Worm (Caenorhabditis elegans) whole organism, midembryonic: ENCODE data around the gene rga-8.

ENCODE experiments used
- T22C8.4 ChIP-seq: fragments of 200-800 bp; sonication (Bioruptor generic); IDR thresholded peaks from 2 replicates; pipeline ENCODE4 v1.3.6; 2022; ENCODE audit warnings: missing genetic modification characterization, missing compliant biosample characterization
- cog-1 ChIP-seq: sonication (generic microtip); optimal IDR thresholded peaks from 2 replicates; lab custom pipeline; 2016; ENCODE audit warnings: missing genetic modification characterization, missing compliant biosample characterization
- flt-1 ChIP-seq: fragments of 200-800 bp; sonication (Bioruptor generic); IDR thresholded peaks from 2 replicates; pipeline ENCODE4 v1.3.6; 2022; ENCODE audit warnings: missing genetic modification characterization, missing compliant biosample characterization
- klf-2 ChIP-seq: fragments of 200-800 bp; sonication (Bioruptor generic); conservative IDR thresholded peaks from 2 replicates; pipeline ENCODE4 v1.3.6; 2022; ENCODE audit warnings: missing genetic modification reagents, missing genetic modification characterization, missing compliant biosample characterization
- med-1 ChIP-seq: sonication (generic microtip); optimal IDR thresholded peaks from 2 replicates; lab custom pipeline; 2017; ENCODE audit warnings: missing genetic modification characterization, mild to moderate bottlenecking, missing compliant biosample characterization, antibody characterized with exemption, missing genetic modification reagents; ENCODE audit not compliant: insufficient read depth
- ref-1 ChIP-seq: fragments of 200-800 bp; sonication (Bioruptor generic); conservative IDR thresholded peaks from 2 replicates; pipeline ENCODE4 v1.3.6; 2022; ENCODE audit warnings: missing genetic modification reagents, missing genetic modification characterization, missing compliant biosample characterization
- tab-1 ChIP-seq: fragments of 200-800 bp; sonication (Bioruptor generic); IDR thresholded peaks from 2 replicates; pipeline ENCODE4 v1.3.6; 2022; ENCODE audit warnings: missing genetic modification characterization, missing compliant biosample characterization
- ztf-23 ChIP-seq: fragments of 200-800 bp; sonication (Bioruptor generic); IDR thresholded peaks from 2 replicates; pipeline ENCODE4 v1.3.6; 2022; ENCODE audit warnings: missing genetic modification reagents, missing genetic modification characterization, missing compliant biosample characterization
- ztf-29 ChIP-seq: fragments of 200-800 bp; sonication (Bioruptor generic); IDR thresholded peaks from 2 replicates; pipeline ENCODE4 v1.3.6; 2022; ENCODE audit warnings: missing genetic modification reagents, missing genetic modification characterization, missing compliant biosample characterization

Gene rga-8

DNA sequence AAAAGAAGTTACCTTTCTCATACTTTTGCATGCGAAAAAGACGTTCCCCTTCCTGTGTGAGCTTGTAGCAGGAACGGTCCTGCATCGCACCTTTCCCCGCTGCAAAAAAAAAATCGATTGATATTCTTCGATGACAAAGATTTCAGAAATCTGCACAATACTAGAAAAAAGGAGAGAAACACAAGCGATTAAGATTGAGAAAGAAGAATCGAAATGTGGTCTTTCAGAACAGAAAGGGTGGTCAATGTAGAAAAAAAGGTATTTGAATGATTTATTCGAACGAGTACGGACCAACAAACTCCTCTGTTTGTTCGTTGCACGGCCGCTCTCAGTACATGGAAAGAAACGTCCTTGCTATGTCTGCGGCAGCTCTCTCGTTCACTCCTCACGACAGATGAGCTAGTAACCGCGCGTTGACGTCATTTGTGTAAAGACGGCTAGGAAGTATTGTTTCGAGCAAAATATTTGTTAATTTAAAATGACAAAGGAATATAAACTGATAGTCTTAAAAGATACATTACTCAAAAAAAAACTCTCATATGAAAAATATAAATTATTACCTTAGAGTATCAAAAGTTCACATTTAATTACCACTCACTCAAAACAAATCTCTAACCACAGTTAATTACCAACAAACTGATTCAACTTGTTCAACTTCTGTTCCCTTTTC, 18.5 kb upstream of the rga-8 start, which contains the start of gene ift-81:
ift-81 (plus strand) TSS at position 620 of the 670 bp plus-strand sequence.
- TF ChIP-seq flt-1 (GFP tag; lab: Robert Waterston, UW): no peak
- no peak for TF ChIP-seq med-1
- TF ChIP-seq ztf-29 (GFP tag; lab: Robert Waterston, UW): no peak
- no peak for TF ChIP-seq ref-1 (GFP tag; lab: Robert Waterston, UW)
- TF ChIP-seq cog-1 (tag; lab: Kevin White, UChicago): no peak
- TF ChIP-seq ztf-23: no peak
- TF ChIP-seq tab-1: no peak
- no peak for TF ChIP-seq klf-2
- TF ChIP-seq T22C8.4 (GFP tag; lab: Robert Waterston, UW): no peak

DNA sequence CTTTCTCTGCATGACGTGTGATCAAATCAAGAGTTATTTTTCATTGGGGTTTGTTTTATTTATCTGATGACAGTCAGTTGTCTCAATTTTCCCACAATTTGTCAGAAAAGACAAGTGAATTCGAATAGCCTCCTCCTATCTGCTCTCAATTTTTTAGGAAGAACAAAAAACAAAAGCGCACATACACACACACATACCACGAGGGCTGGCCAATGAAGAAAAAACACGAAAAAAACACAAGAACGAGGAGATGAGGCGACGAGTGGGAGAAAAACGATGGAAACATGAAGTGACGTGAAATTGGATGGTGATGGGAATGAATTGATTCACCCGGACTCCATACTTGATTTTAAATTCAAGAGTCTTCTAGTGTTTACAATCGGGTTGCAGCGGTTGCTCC, 14.3 kb upstream of the rga-8 start:
- TF ChIP-seq med-1: no peak
- no peak for TF ChIP-seq ztf-23
- no peak for TF ChIP-seq T22C8.4 (GFP tag; lab: Robert Waterston, UW)
- TF ChIP-seq klf-2: no peak
- no peak for TF ChIP-seq tab-1
- no peak for TF ChIP-seq ztf-29 (GFP tag; lab: Robert Waterston, UW)
- no peak for TF ChIP-seq flt-1 (GFP tag; lab: Robert Waterston, UW)
- TF ChIP-seq cog-1 (tag; lab: Kevin White, UChicago): no peak
- no peak for TF ChIP-seq ref-1 (GFP tag; lab: Robert Waterston, UW)

DNA sequence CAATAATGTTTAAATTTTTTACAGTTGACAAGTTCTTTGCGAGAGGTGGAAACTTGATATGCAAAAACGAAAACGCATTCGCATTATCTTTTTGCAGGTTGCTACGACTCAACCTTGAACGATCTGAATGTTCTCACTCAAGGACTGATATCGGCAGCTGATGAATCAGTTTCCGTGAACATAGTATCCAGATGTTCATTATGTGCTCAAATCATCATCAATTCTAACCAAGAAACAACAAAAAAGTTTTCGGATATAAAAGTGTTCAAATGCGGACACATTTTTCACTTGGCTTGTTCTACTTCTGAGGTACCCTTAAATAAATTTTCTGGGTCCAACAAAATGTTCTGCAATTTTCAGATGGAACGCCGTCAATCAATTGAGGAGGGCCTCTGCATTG, 9.5 kb upstream of the rga-8 start:
- TF ChIP-seq ztf-23: no peak

DNA sequence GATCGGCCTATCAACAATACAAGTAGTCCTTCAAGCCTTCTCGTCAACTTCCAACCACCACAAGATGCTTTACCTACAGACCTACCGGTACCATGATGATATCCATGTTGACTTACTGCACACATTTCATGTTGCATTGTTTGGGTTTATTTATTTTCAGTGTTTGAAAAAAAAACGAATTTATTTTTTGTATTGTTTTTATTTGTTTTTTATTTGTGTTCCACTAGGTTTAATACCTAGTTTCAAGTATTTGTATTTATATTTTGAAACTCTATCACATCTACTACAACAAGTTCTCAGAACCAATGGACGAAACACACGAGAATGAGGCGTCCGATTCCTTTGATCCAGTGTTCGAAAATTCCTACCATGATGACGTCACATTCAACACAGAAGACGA, 4.0 kb upstream of the rga-8 start, which contains the start of gene vps-41:
vps-41 (plus strand) TSS at position 301 of the 400 bp plus-strand sequence.
- TF ChIP-seq tab-1: no peak
- no peak for TF ChIP-seq med-1
- no peak for TF ChIP-seq T22C8.4 (GFP tag; lab: Robert Waterston, UW)
- no peak for TF ChIP-seq ref-1 (GFP tag; lab: Robert Waterston, UW)
- no peak for TF ChIP-seq cog-1 (tag; lab: Kevin White, UChicago)
- TF ChIP-seq flt-1 (GFP tag; lab: Robert Waterston, UW): no peak
- TF ChIP-seq ztf-23: no peak
- TF ChIP-seq ztf-29 (GFP tag; lab: Robert Waterston, UW): no peak
- TF ChIP-seq klf-2: no peak

DNA sequence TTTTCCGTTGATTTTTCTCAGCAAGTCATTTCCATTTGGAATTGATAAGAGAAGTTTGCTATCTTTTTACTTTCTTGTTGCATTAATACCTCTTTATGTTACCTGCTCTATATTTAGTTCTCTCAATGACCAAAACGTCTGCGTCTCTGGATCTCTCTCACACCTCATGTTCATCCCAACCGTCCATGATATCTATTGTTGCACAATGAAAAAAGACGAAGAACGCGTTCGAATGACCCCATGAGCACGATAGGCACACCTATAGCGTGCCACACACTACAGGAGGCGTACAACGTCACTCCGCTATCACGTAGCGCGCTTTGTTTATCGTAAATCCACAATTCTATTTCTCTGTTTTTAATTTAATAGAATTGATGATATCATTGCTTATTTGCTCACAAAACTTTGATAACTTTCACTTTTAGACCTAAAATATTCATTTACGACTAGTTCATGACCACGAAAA, 371 bp downstream of the rga-8 start, which contains the start of gene Y34B4A.2:
Y34B4A.2 (plus strand) TSS at position 328 of the 466 bp plus-strand sequence.
- no peak for TF ChIP-seq T22C8.4 (GFP tag; lab: Robert Waterston, UW)
- no peak for TF ChIP-seq cog-1 (tag; lab: Kevin White, UChicago)
- TF ChIP-seq flt-1 (GFP tag; lab: Robert Waterston, UW): 0 out of 2 replicates have a peak, but pooled peaks have one; percentile 37
- no peak for TF ChIP-seq ref-1 (GFP tag; lab: Robert Waterston, UW)
- TF ChIP-seq klf-2: no peak

DNA sequence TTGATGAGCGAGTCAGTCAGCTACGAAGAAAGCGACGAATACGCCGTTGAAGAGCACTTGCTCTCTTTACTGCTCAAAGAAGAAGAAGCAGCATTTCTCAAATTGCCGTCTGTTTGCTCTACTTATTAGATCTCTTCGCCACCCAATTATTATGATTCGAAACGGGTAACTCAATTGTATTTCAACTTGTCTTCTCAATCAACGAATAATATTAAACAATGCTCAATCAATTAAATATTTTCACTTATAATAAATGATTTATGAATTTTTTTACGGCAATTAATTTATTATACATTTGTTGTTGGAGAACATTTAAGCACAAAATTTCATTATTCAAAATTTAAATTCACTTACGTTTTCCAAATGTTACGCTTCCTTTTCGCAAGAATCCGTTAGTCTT, 1.3 kb downstream of the rga-8 start:
- TF ChIP-seq med-1 (no peak), ref-1 (GFP tag; lab: Robert Waterston, UW) (no peak), cog-1 (tag; lab: Kevin White, UChicago) (no peak), ztf-29 (GFP tag; lab: Robert Waterston, UW) (no peak), ztf-23 (no peak), klf-2 (no peak), flt-1 (GFP tag; lab: Robert Waterston, UW) (no peak), tab-1 (no peak), T22C8.4 (GFP tag; lab: Robert Waterston, UW) (no peak)

DNA sequence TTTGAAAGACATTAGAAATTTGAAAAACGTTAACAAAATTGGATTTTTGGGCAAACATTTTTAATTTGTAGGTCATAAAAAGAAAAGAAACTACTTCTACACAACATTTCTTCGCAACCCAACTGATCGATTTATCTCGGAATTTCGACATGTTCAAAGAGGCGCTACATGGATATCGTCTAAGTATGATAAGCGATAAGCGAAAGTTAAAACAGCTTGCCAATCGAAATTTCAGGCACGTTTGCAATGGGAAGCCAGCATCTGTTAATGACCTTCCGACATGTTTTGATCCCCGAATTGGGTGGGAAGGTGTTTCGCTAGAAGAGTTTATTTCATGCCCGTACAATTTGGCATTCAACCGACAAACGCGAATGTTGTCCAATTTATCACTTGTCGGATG, 2.8 kb downstream of the rga-8 start:
- TF ChIP-seq ztf-23 (no peak), cog-1 (tag; lab: Kevin White, UChicago) (no peak), T22C8.4 (GFP tag; lab: Robert Waterston, UW) (no peak), flt-1 (GFP tag; lab: Robert Waterston, UW) (no peak), med-1 (no peak), klf-2 (no peak), ztf-29 (GFP tag; lab: Robert Waterston, UW) (no peak), tab-1 (no peak), ref-1 (GFP tag; lab: Robert Waterston, UW) (no peak)

DNA sequence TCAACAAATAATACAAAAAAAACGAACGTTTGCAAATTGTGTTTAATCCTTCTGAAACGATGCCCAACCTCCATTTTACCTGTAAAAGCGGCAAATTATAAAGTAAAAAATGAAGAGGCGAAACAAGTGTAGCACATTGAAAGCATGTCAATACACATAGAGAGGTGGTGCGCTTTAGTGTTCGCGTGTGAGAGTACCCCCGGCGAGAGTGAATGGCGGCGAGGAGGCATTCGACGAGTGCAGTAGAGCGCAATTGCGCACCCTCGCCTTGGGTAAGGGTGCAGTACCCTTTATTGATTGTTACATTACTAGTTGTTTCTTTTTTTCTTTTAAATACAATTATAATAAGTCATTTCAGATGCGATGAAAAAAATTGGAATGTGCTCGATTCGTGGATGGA, 4.4 kb downstream of the rga-8 start, which contains the start of gene hst-6:
hst-6 (plus strand) TSS at position 353 of the 400 bp plus-strand sequence.
- TF ChIP-seq cog-1 (tag; lab: Kevin White, UChicago) (peak; percentile 78), med-1 (no peak), flt-1 (GFP tag; lab: Robert Waterston, UW) (peak; percentile 62), ref-1 (GFP tag; lab: Robert Waterston, UW) (no peak), ztf-23 (peak; percentile 66; the same call in 1 of the 2 replicates), T22C8.4 (GFP tag; lab: Robert Waterston, UW) (no peak; the same call in 1 of the 2 replicates), klf-2 (no peak), ztf-29 (GFP tag; lab: Robert Waterston, UW) (peak; percentile 66; the same call in 1 of the 2 replicates), tab-1 (no peak; the same call in 1 of the 2 replicates)

DNA sequence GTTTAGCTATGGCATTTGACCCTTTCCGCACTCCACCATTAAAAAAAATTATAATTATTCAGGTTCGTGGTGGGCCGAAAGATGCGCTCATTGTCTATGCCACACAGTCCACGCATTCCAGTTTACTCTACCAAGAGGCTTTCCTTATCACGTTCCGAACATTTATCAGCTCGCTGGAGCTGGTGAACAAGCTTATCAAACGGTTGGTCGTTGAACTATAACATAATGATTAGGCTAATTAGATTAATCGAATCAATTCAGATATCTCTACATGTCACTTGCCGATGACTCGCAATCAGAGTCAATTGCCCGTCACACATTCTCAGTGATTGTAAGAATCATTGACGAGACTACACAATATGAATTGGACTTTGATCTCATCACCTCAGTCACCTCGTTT, 10.2 kb downstream of the rga-8 start:
- no peak for TF ChIP-seq T22C8.4 (GFP tag; lab: Robert Waterston, UW)
- no peak for TF ChIP-seq flt-1 (GFP tag; lab: Robert Waterston, UW)
- TF ChIP-seq klf-2: no peak
- no peak for TF ChIP-seq ztf-29 (GFP tag; lab: Robert Waterston, UW)
- TF ChIP-seq cog-1 (tag; lab: Kevin White, UChicago): no peak
- TF ChIP-seq ztf-23: no peak
- TF ChIP-seq med-1: no peak
- TF ChIP-seq ref-1 (GFP tag; lab: Robert Waterston, UW): no peak
- TF ChIP-seq tab-1: no peak

DNA sequence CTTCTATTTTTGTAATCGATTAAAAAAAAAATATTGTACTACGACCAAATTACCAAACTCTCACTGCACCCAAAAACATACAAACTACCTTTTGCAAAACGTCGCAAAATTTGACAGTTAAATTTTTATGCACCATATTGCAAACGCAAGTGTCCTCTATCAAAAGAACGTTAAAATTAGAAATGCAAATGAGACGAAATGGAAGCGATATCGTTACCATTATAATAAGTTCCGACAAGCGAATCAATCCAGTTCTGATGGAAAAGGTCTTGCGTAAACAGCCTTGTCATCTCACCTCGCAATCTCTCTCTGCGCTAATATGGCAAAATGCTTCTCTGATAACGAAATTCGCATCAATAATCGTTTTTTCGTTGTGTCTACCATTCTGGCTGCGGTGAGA, 11.5 kb downstream of the rga-8 start:
- TF ChIP-seq med-1: no peak
- TF ChIP-seq klf-2: no peak
- TF ChIP-seq tab-1: no peak
- no peak for TF ChIP-seq T22C8.4 (GFP tag; lab: Robert Waterston, UW)
- TF ChIP-seq flt-1 (GFP tag; lab: Robert Waterston, UW): no peak
- TF ChIP-seq ztf-23: no peak
- no peak for TF ChIP-seq cog-1 (tag; lab: Kevin White, UChicago)
- TF ChIP-seq ztf-29 (GFP tag; lab: Robert Waterston, UW): no peak
